Worm (Caenorhabditis elegans): ENCODE data around the gene F33H12.1.

- TF ChIP-seq mdl-1 (tag; optimal IDR thresholded peaks at IDR 0.05) (no peak), nhr-237 (tag; optimal IDR thresholded peaks at IDR 0.05) (no peak), pqm-1 (tag; optimal IDR thresholded peaks at IDR 0.05) (no peak), hlh-30 (tag; optimal IDR thresholded peaks at IDR 0.05; ENCODE audit: insufficient read depth) (no peak), nhr-10 (tag; optimal IDR thresholded peaks at IDR 0.05) (no peak), unc-39 (tag; optimal IDR thresholded peaks at IDR 0.05) (no peak), nhr-77 (tag; optimal IDR thresholded peaks at IDR 0.05) (no peak), fos-1 (tag; optimal IDR thresholded peaks at IDR 0.05) (no peak), lin-39 (tag; optimal IDR thresholded peaks at IDR 0.05) (no peak), snpc-4 (tag; optimal IDR thresholded peaks at IDR 0.05) (no peak), ZK546.5 (tag; optimal IDR thresholded peaks at IDR 0.05) (no peak), Y5F2A.4 (GFP tag; optimal IDR thresholded peaks at IDR 0.05) (no peak)
Observed at ce11 chrII:2605319-2605718, 5.0 kb downstream of the F33H12.1 start, which contains the start of gene sri-77.
